Worm (Caenorhabditis elegans) whole organism, L3 larva: ENCODE results near the gene ZK856.14.

ENCODE experiments used
- ama-1 ChIP-seq: fragments of 150-350 bp; optimal IDR thresholded peaks from 2 replicates; lab custom pipeline; 2018
- ceh-16 ChIP-seq: sonication (generic microtip); optimal IDR thresholded peaks from 2 replicates; lab custom pipeline; 2017; ENCODE audit warnings: missing biosample characterization, missing genetic modification characterization
- ceh-28 ChIP-seq: fragments of 150-350 bp; optimal IDR thresholded peaks from 2 replicates; lab custom pipeline; 2014; ENCODE audit warnings: missing biosample characterization, missing genetic modification reagents, missing genetic modification characterization
- ceh-82 ChIP-seq: fragments of 150-350 bp; optimal IDR thresholded peaks from 2 replicates; lab custom pipeline; 2014; ENCODE audit warnings: missing biosample characterization, missing genetic modification characterization
- egl-27 ChIP-seq: sonication (generic microtip); optimal IDR thresholded peaks from 4 replicates; lab custom pipeline; 2017; ENCODE audit warnings: missing biosample characterization, missing genetic modification reagents, missing genetic modification characterization
- egl-5 ChIP-seq: fragments of 150-350 bp; optimal IDR thresholded peaks from 2 replicates; lab custom pipeline; 2017; ENCODE audit warnings: missing biosample characterization, missing genetic modification reagents, missing genetic modification characterization, inconsistent platforms
- elt-1 ChIP-seq: fragments of 150-350 bp; optimal IDR thresholded peaks from 2 replicates; lab custom pipeline; 2014; ENCODE audit warnings: missing biosample characterization, missing genetic modification characterization
- elt-2 ChIP-seq: sonication (generic microtip); optimal IDR thresholded peaks from 2 replicates; lab custom pipeline; 2016; ENCODE audit warnings: missing genetic modification reagents, mild to moderate bottlenecking, missing genetic modification characterization, missing compliant biosample characterization
- elt-3 ChIP-seq, 3 experiments: fragments of 150-350 bp in 1 of 3; sonication (generic microtip) in 2 of 3; optimal IDR thresholded peaks; 2 replicates in 2 of 3; 4 replicates in 1 of 3; lab custom pipeline; 2014 to 2017; ENCODE audit warnings: missing biosample characterization in 3 of 3, missing genetic modification characterization in 3 of 3
- fkh-10 ChIP-seq: sonication (generic microtip); optimal IDR thresholded peaks from 2 replicates; lab custom pipeline; 2017; ENCODE audit warnings: missing biosample characterization, missing genetic modification reagents, missing genetic modification characterization
- fos-1 ChIP-seq: fragments of 150-350 bp; optimal IDR thresholded peaks from 2 replicates; lab custom pipeline; 2014; ENCODE audit warnings: missing biosample characterization, missing genetic modification characterization
- jun-1 ChIP-seq: fragments of 150-350 bp; optimal IDR thresholded peaks from 2 replicates; lab custom pipeline; 2014; ENCODE audit warnings: missing biosample characterization, missing genetic modification reagents, missing genetic modification characterization
- lin-39 ChIP-seq: fragments of 150-350 bp; optimal IDR thresholded peaks from 2 replicates; lab custom pipeline; 2018; ENCODE audit warnings: missing biosample characterization, missing genetic modification reagents, missing genetic modification characterization
- lsy-12 ChIP-seq: sonication (generic microtip); optimal IDR thresholded peaks from 2 replicates; lab custom pipeline; 2016; ENCODE audit warnings: mild to moderate bottlenecking, missing genetic modification characterization, missing compliant biosample characterization
- mdl-1 ChIP-seq: fragments of 150-350 bp; optimal IDR thresholded peaks from 2 replicates; lab custom pipeline; 2014; ENCODE audit warnings: missing biosample characterization, missing genetic modification characterization
- nfya-1 ChIP-seq: sonication (generic microtip); optimal IDR thresholded peaks from 2 replicates; lab custom pipeline; 2017; ENCODE audit warnings: missing genetic modification characterization, mild to moderate bottlenecking, missing compliant biosample characterization, antibody characterized with exemption, moderate library complexity; ENCODE audit not compliant: insufficient read depth
- nhr-11 ChIP-seq: fragments of 150-350 bp; optimal IDR thresholded peaks from 2 replicates; lab custom pipeline; 2014; ENCODE audit warnings: missing biosample characterization, missing genetic modification characterization
- nhr-12 ChIP-seq: fragments of 150-350 bp; optimal IDR thresholded peaks from 2 replicates; lab custom pipeline; 2014; ENCODE audit warnings: missing biosample characterization, missing genetic modification characterization
- nhr-23 ChIP-seq: fragments of 150-350 bp; optimal IDR thresholded peaks from 2 replicates; lab custom pipeline; 2014; ENCODE audit warnings: missing biosample characterization, missing genetic modification reagents, missing genetic modification characterization
- nhr-237 ChIP-seq: fragments of 150-350 bp; optimal IDR thresholded peaks from 2 replicates; lab custom pipeline; 2014; ENCODE audit warnings: missing biosample characterization, missing genetic modification characterization
- nhr-28 ChIP-seq: fragments of 150-350 bp; optimal IDR thresholded peaks from 2 replicates; lab custom pipeline; 2014; ENCODE audit warnings: missing biosample characterization, missing genetic modification characterization
- nhr-43 ChIP-seq: sonication (generic microtip); optimal IDR thresholded peaks from 2 replicates; lab custom pipeline; 2016; ENCODE audit warnings: mild to moderate bottlenecking, missing genetic modification characterization, missing compliant biosample characterization; ENCODE audit not compliant: poor library complexity, severe bottlenecking
- nhr-67 ChIP-seq: fragments of 150-350 bp; optimal IDR thresholded peaks from 2 replicates; lab custom pipeline; 2014; ENCODE audit warnings: missing biosample characterization, missing genetic modification characterization
- nhr-76 ChIP-seq: fragments of 150-350 bp; sonication (generic microtip); optimal IDR thresholded peaks from 5 replicates; lab custom pipeline; 2014; ENCODE audit warnings: missing biosample characterization, missing genetic modification characterization
- pha-4 ChIP-seq: fragments of 150-350 bp; optimal IDR thresholded peaks from 2 replicates; lab custom pipeline; 2014; ENCODE audit warnings: missing biosample characterization, missing genetic modification reagents, missing genetic modification characterization
- pqm-1 ChIP-seq: fragments of 150-350 bp; optimal IDR thresholded peaks from 2 replicates; lab custom pipeline; 2017; ENCODE audit warnings: missing biosample characterization, missing genetic modification characterization, inconsistent platforms
- snpc-4 ChIP-seq: fragments of 150-350 bp; optimal IDR thresholded peaks from 2 replicates; lab custom pipeline; 2014; ENCODE audit warnings: missing biosample characterization, missing genetic modification characterization
- tbx-2 ChIP-seq: sonication (generic microtip); optimal IDR thresholded peaks from 2 replicates; lab custom pipeline; 2016; ENCODE audit warnings: mild to moderate bottlenecking, missing genetic modification characterization, missing compliant biosample characterization
- unc-39 ChIP-seq: sonication (generic microtip); optimal IDR thresholded peaks from 4 replicates; lab custom pipeline; 2017; ENCODE audit warnings: missing biosample characterization, missing genetic modification characterization
- zag-1 ChIP-seq: fragments of 150-350 bp; optimal IDR thresholded peaks from 2 replicates; lab custom pipeline; 2014; ENCODE audit warnings: missing biosample characterization, missing genetic modification characterization
- ztf-11 ChIP-seq: fragments of 150-350 bp; optimal IDR thresholded peaks from 2 replicates; lab custom pipeline; 2014; ENCODE audit warnings: missing biosample characterization, missing genetic modification characterization
- ztf-4 ChIP-seq: fragments of 150-350 bp; optimal IDR thresholded peaks from 2 replicates; lab custom pipeline; 2014; ENCODE audit warnings: missing biosample characterization, missing genetic modification characterization

ZK856.14 gene

ce11 chrV:10255005-10255472 lies 38.2 kb downstream of the ZK856.14 start, which contains the start of gene rop-1:
Gene rop-1 (minus strand): TSS chrV:10255055.
- TF ChIP-seq elt-2 (tag; lab: Kevin White, UChicago) (peak; percentile 13), pqm-1 (tag; lab: Kevin White, UChicago) (peak; percentile 32), nfya-1 (tag; lab: Kevin White, UChicago) (peak; percentile 7), pha-4 (peak; percentile 62), snpc-4 (no peak)

- TF ChIP-seq pha-4 (peak; percentile 70), jun-1 (tag; lab: Kevin White, UChicago) (peak; percentile 27), pqm-1 (tag; lab: Kevin White, UChicago) (peak; percentile 84), ztf-4 (no peak), egl-27 (no peak), snpc-4 (no peak), elt-2 (tag; lab: Kevin White, UChicago) (peak; percentile 81), ztf-11 (no peak), lin-39 (tag; lab: Kevin White, UChicago) (no peak), ceh-16 (tag; lab: Kevin White, UChicago) (no peak), nhr-76 (tag; lab: Kevin White, UChicago) (no peak), ceh-28 (no peak), ama-1 (lab: Kevin White, UChicago) (no peak), egl-5 (tag; lab: Kevin White, UChicago) (no peak), nhr-23 (tag; lab: Kevin White, UChicago) (no peak), unc-39 (tag; lab: Kevin White, UChicago) (no peak), nhr-28 (tag; lab: Kevin White, UChicago) (no peak)
Observed at ce11 chrV:10256050-10256449, 39.2 kb downstream of the ZK856.14 start, which contains the start of gene nhr-232. Gene nhr-232 (plus strand): TSS chrV:10256170.

ce11 chrV:10260460-10260859 lies 43.6 kb downstream of the ZK856.14 start, which contains the start of gene sri-18:
Gene sri-18 (minus strand): TSS chrV:10260560.
- TF ChIP-seq nhr-237 (tag; lab: Kevin White, UChicago) (no peak), nhr-76 (tag; lab: Kevin White, UChicago) (no peak), fos-1 (tag; lab: Kevin White, UChicago) (no peak), unc-39 (tag; lab: Kevin White, UChicago) (no peak), tbx-2 (tag; lab: Kevin White, UChicago) (no peak), nhr-67 (tag; lab: Kevin White, UChicago) (no peak), fkh-10 (GFP tag; lab: Kevin White, UChicago) (no peak), ceh-82 (tag; lab: Kevin White, UChicago) (no peak), elt-3 (tag; optimal IDR thresholded peaks at IDR 0.05; lab: Kevin White, UChicago) (no peak), elt-1 (no peak), nhr-23 (tag; lab: Kevin White, UChicago) (no peak)

ce11 chrV:10265019-10265418 lies 48.2 kb downstream of the ZK856.14 start:
- no peak for TF ChIP-seq nhr-11 (tag; lab: Kevin White, UChicago)
- no peak for TF ChIP-seq nhr-43 (tag; lab: Kevin White, UChicago)
- TF ChIP-seq pha-4: peak; percentile 58
- TF ChIP-seq unc-39 (tag; lab: Kevin White, UChicago): no peak

ce11 chrV:10266050-10266449 lies 49.2 kb downstream of the ZK856.14 start:
- TF ChIP-seq lsy-12 (tag; lab: Kevin White, UChicago) (no peak), unc-39 (tag; lab: Kevin White, UChicago) (no peak), mdl-1 (tag; lab: Kevin White, UChicago) (no peak), fos-1 (tag; lab: Kevin White, UChicago) (no peak), nhr-12 (tag; lab: Kevin White, UChicago) (no peak), pha-4 (no peak), lin-39 (tag; lab: Kevin White, UChicago) (no peak), nhr-76 (tag; lab: Kevin White, UChicago) (no peak), nhr-28 (tag; lab: Kevin White, UChicago) (no peak), zag-1 (no peak), nhr-11 (tag; lab: Kevin White, UChicago) (no peak), snpc-4 (no peak)
